Worm (Caenorhabditis elegans): Measurements from ENCODE around the gene rbc-2.

DNA sequence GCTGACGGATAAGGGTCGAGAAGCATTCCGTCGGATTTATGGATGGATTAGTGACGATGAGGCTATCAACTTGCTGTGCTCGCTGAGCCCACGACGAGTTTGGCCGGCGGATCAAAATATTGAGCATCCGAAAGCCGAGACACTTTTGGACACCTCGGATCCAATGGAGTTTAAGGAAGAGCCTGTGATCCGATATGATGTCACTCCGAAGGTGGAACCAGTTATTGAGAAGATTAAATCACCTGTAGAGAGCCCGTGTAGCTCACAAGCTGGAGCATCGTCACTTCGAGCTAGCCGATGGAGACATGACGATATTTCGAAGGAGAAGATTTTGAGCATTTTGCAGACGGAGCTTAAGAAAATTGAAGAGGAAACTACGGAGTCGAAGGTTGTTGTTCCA is 12.0 kb upstream of the rbc-2 start:
- TF ChIP-seq ceh-16 (tag; optimal IDR thresholded peaks at IDR 0.05) (no peak), nhr-237 (tag; optimal IDR thresholded peaks at IDR 0.05) (no peak), lin-39 (tag; optimal IDR thresholded peaks at IDR 0.05) (no peak), skn-1 (tag; optimal IDR thresholded peaks at IDR 0.05) (no peak), alr-1 (tag; optimal IDR thresholded peaks at IDR 0.05) (no peak), elt-1 (tag; optimal IDR thresholded peaks at IDR 0.05) (no peak), lsy-2 (tag; optimal IDR thresholded peaks at IDR 0.05) (no peak)

Data from whole organism, L2 larva.